Fruit fly (Drosophila melanogaster) whole organism, embryonic: Measurements from ENCODE around the gene CG5968.
A peak's percentile ranks its signal among the peaks of the same experiment; 100 is the strongest.

Source experiments
- Asciz ChIP-seq: fragments of 200-800 bp; sonication (Bioruptor generic); optimal IDR thresholded peaks from 2 replicates; lab custom pipeline; 2017; ENCODE audit warnings: missing biosample characterization, mild to moderate bottlenecking, missing genetic modification characterization, missing genetic modification reagents
- C15 ChIP-seq: fragments of 200-800 bp; sonication (Bioruptor generic); IDR thresholded peaks from 3 replicates; pipeline ENCODE4 v1.3.6; 2022; ENCODE audit warnings: missing biosample characterization, missing genetic modification characterization
- CG10654 ChIP-seq: fragments of 200-800 bp; sonication (Bioruptor generic); optimal IDR thresholded peaks from 2 replicates; lab custom pipeline; 2016; ENCODE audit warnings: missing biosample characterization, missing genetic modification characterization
- CG11504 ChIP-seq: fragments of 200-800 bp; sonication (Bioruptor generic); optimal IDR thresholded peaks from 3 replicates; lab custom pipeline; 2019; ENCODE audit warnings: missing biosample characterization, mild to moderate bottlenecking, missing genetic modification characterization, moderate library complexity
- CG12299 ChIP-seq: fragments of 200-800 bp; sonication (Bioruptor generic); optimal IDR thresholded peaks from 2 replicates; lab custom pipeline; 2018; ENCODE audit warnings: missing biosample characterization, mild to moderate bottlenecking, missing genetic modification characterization
- CG12942 ChIP-seq: fragments of 200-800 bp; sonication (Bioruptor generic); optimal IDR thresholded peaks from 3 replicates; lab custom pipeline; 2016; ENCODE audit warnings: missing biosample characterization, missing genetic modification characterization
- CG14050 ChIP-seq: fragments of 200-800 bp; sonication (Bioruptor generic); IDR thresholded peaks from 3 replicates; pipeline ENCODE4 v1.3.6; 2022; ENCODE audit warnings: missing biosample characterization, missing genetic modification characterization
- CG15601 ChIP-seq: fragments of 200-800 bp; sonication (Bioruptor generic); optimal IDR thresholded peaks from 3 replicates; lab custom pipeline; 2019; ENCODE audit warnings: missing biosample characterization, mild to moderate bottlenecking, missing genetic modification characterization, moderate library complexity
- CG1602 ChIP-seq: fragments of 200-800 bp; sonication (Bioruptor generic); optimal IDR thresholded peaks from 3 replicates; lab custom pipeline; 2016; ENCODE audit warnings: missing biosample characterization, missing genetic modification characterization
- CG16779 ChIP-seq: fragments of 200-800 bp; sonication (Bioruptor generic); IDR thresholded peaks from 2 replicates; pipeline ENCODE4 v1.3.6; 2022; ENCODE audit warnings: missing biosample characterization, missing genetic modification characterization
- CG17359 ChIP-seq: fragments of 200-800 bp; sonication (Bioruptor generic); optimal IDR thresholded peaks from 3 replicates; lab custom pipeline; 2018; ENCODE audit warnings: missing biosample characterization, mild to moderate bottlenecking, missing genetic modification characterization, moderate library complexity
- CG2678 ChIP-seq: fragments of 200-800 bp; sonication (Bioruptor generic); optimal IDR thresholded peaks from 3 replicates; lab custom pipeline; 2019; ENCODE audit warnings: missing biosample characterization, mild to moderate bottlenecking, missing genetic modification characterization, moderate library complexity
- CG3065 ChIP-seq: fragments of 200-800 bp; sonication (Bioruptor generic); optimal IDR thresholded peaks from 2 replicates; lab custom pipeline; 2016; ENCODE audit warnings: missing biosample characterization, missing genetic modification characterization
- CG32532 ChIP-seq: fragments of 200-800 bp; sonication (Bioruptor generic); IDR thresholded peaks from 2 replicates; pipeline ENCODE4 v1.3.6; 2022; ENCODE audit warnings: missing biosample characterization, missing genetic modification characterization
- CG4404 ChIP-seq: fragments of 200-800 bp; sonication (Bioruptor generic); IDR thresholded peaks from 2 replicates; pipeline ENCODE4 v1.3.6; 2022; ENCODE audit warnings: missing biosample characterization, missing genetic modification characterization
- CG7357 ChIP-seq: fragments of 200-800 bp; sonication (Bioruptor generic); IDR thresholded peaks from 3 replicates; pipeline ENCODE4 v1.3.6; 2022; ENCODE audit warnings: missing biosample characterization, missing genetic modification characterization
- CrebB ChIP-seq: fragments of 200-800 bp; sonication (Bioruptor generic); optimal IDR thresholded peaks from 3 replicates; lab custom pipeline; 2018; ENCODE audit warnings: missing biosample characterization, mild to moderate bottlenecking, missing genetic modification characterization
- Deaf1 ChIP-seq: fragments of 200-800 bp; optimal IDR thresholded peaks from 3 replicates; lab custom pipeline; 2019; ENCODE audit warnings: missing biosample characterization, mild to moderate bottlenecking, missing genetic modification characterization, moderate library complexity
- Dll ChIP-seq: fragments of 200-800 bp; sonication (Bioruptor generic); IDR thresholded peaks from 4 replicates; pipeline ENCODE4 v1.3.6; 2022; ENCODE audit warnings: missing biosample characterization, missing genetic modification characterization; ENCODE audit not compliant: partially characterized antibody
- Doc2 ChIP-seq: fragments of 200-800 bp; sonication (Bioruptor generic); IDR thresholded peaks from 2 replicates; pipeline ENCODE4 v1.3.6; 2022; ENCODE audit warnings: missing biosample characterization, missing genetic modification characterization
- Doc3 ChIP-seq: fragments of 200-800 bp; sonication (Bioruptor generic); IDR thresholded peaks from 3 replicates; pipeline ENCODE4 v1.3.6; 2022; ENCODE audit warnings: missing biosample characterization, missing genetic modification characterization; ENCODE audit not compliant: partially characterized antibody
- Dp ChIP-seq: fragments of 200-800 bp; sonication (Bioruptor generic); optimal IDR thresholded peaks from 2 replicates; lab custom pipeline; 2018; ENCODE audit warnings: missing biosample characterization, mild to moderate bottlenecking, missing genetic modification characterization, moderate library complexity
- E2f1 ChIP-seq: fragments of 200-800 bp; sonication (Bioruptor generic); IDR thresholded peaks from 2 replicates; pipeline ENCODE4 v1.3.6; 2022; ENCODE audit warnings: missing biosample characterization, missing genetic modification characterization
- Ets65A ChIP-seq: fragments of 200-800 bp; sonication (Bioruptor generic); peaks from one replicate; lab custom pipeline; 2016; ENCODE audit warnings: missing biosample characterization, missing genetic modification characterization
- Fer1 ChIP-seq: fragments of 200-800 bp; sonication (Bioruptor generic); optimal IDR thresholded peaks from 2 replicates; lab custom pipeline; 2017; ENCODE audit warnings: missing biosample characterization, mild to moderate bottlenecking, missing genetic modification characterization
- Hr39 ChIP-seq: fragments of >200 bp; optimal IDR thresholded peaks from 2 replicates; lab custom pipeline; 2017
- MESR4 ChIP-seq: fragments of 200-800 bp; sonication (Bioruptor generic); optimal IDR thresholded peaks from 2 replicates; lab custom pipeline; 2018; ENCODE audit warnings: missing biosample characterization, mild to moderate bottlenecking, missing genetic modification characterization, moderate library complexity
- NC2α ChIP-seq: fragments of 200-800 bp; sonication (Bioruptor generic); optimal IDR thresholded peaks from 2 replicates; lab custom pipeline; 2016; ENCODE audit warnings: missing biosample characterization, missing genetic modification characterization
- Ptx1 ChIP-seq: fragments of 200-800 bp; sonication (Bioruptor generic); IDR thresholded peaks from 2 replicates; pipeline ENCODE4 v1.3.6; 2022; ENCODE audit warnings: missing biosample characterization, missing genetic modification characterization
- Sox102F ChIP-seq: fragments of 200-800 bp; sonication (Bioruptor generic); optimal IDR thresholded peaks from 2 replicates; lab custom pipeline; 2018; ENCODE audit warnings: missing biosample characterization, mild to moderate bottlenecking, missing genetic modification characterization, moderate library complexity
- Spps ChIP-seq: fragments of 200-800 bp; sonication (Bioruptor generic); optimal IDR thresholded peaks from 2 replicates; lab custom pipeline; 2018; ENCODE audit warnings: missing biosample characterization, mild to moderate bottlenecking, missing genetic modification characterization
- Sry-δ ChIP-seq: fragments of 200-800 bp; sonication (Bioruptor generic); optimal IDR thresholded peaks from 2 replicates; lab custom pipeline; 2016; ENCODE audit warnings: missing biosample characterization, missing genetic modification characterization
- Taf1 ChIP-seq: fragments of 200-800 bp; sonication (Bioruptor generic); IDR thresholded peaks from 2 replicates; pipeline ENCODE4 v1.3.6; 2022; ENCODE audit warnings: missing biosample characterization, missing genetic modification characterization
- al ChIP-seq: fragments of 200-800 bp; sonication (Bioruptor generic); IDR thresholded peaks from 2 replicates; pipeline ENCODE4 v1.3.6; 2022; ENCODE audit warnings: missing biosample characterization, missing genetic modification characterization
- amos ChIP-seq: fragments of 200-800 bp; sonication (Bioruptor generic); IDR thresholded peaks from 2 replicates; pipeline ENCODE4 v1.3.6; 2022; ENCODE audit warnings: missing biosample characterization, missing genetic modification characterization; ENCODE audit not compliant: partially characterized antibody
- bigmax ChIP-seq: fragments of 200-800 bp; sonication (Bioruptor generic); optimal IDR thresholded peaks from 2 replicates; lab custom pipeline; 2018; ENCODE audit warnings: missing biosample characterization, mild to moderate bottlenecking, missing genetic modification characterization
- chm ChIP-seq: fragments of 200-800 bp; sonication (Bioruptor generic); IDR thresholded peaks from 2 replicates; pipeline ENCODE4 v1.3.6; 2022; ENCODE audit warnings: missing biosample characterization, missing genetic modification characterization
- disco-r ChIP-seq: fragments of 200-800 bp; sonication (Bioruptor generic); optimal IDR thresholded peaks from 2 replicates; lab custom pipeline; 2016; ENCODE audit warnings: missing biosample characterization, missing genetic modification characterization
- dpn ChIP-seq, 2 experiments: fragments of 200-800 bp; sonication (Bioruptor generic); optimal IDR thresholded peaks; 3 replicates each; lab custom pipeline; 2016; ENCODE audit warnings: missing biosample characterization in 2 of 2, missing genetic modification characterization in 2 of 2
- eyg ChIP-seq: fragments of 200-800 bp; sonication (Bioruptor generic); optimal IDR thresholded peaks from 3 replicates; lab custom pipeline; 2016; ENCODE audit warnings: missing biosample characterization, missing genetic modification characterization
- grau ChIP-seq: fragments of 200-800 bp; optimal IDR thresholded peaks from 3 replicates; lab custom pipeline; 2019; ENCODE audit warnings: missing biosample characterization, mild to moderate bottlenecking, missing genetic modification characterization, moderate library complexity
- ham ChIP-seq: fragments of 200-800 bp; sonication (Bioruptor generic); IDR thresholded peaks from 2 replicates; pipeline ENCODE4 v1.3.6; 2022; ENCODE audit warnings: missing biosample characterization, missing genetic modification characterization
- ken ChIP-seq: fragments of 200-800 bp; sonication (Bioruptor generic); IDR thresholded peaks from 3 replicates; pipeline ENCODE4 v1.3.6; 2022; ENCODE audit warnings: missing biosample characterization, missing genetic modification characterization
- klu ChIP-seq: fragments of 200-800 bp; sonication (Bioruptor generic); IDR thresholded peaks from 2 replicates; pipeline ENCODE4 v1.3.6; 2022; ENCODE audit warnings: missing biosample characterization, missing genetic modification characterization
- knrl ChIP-seq: fragments of 200-800 bp; sonication (Bioruptor generic); IDR thresholded peaks from 3 replicates; pipeline ENCODE4 v1.3.6; 2022; ENCODE audit warnings: missing biosample characterization, missing genetic modification characterization; ENCODE audit not compliant: partially characterized antibody
- maf-S ChIP-seq: fragments of 200-800 bp; sonication (Bioruptor generic); optimal IDR thresholded peaks from 2 replicates; lab custom pipeline; 2016; ENCODE audit warnings: missing biosample characterization, missing genetic modification characterization
- mld ChIP-seq: fragments of 200-800 bp; sonication (Bioruptor generic); IDR thresholded peaks from 3 replicates; pipeline ENCODE4 v1.3.6; 2022; ENCODE audit warnings: missing biosample characterization, missing genetic modification characterization; ENCODE audit not compliant: partially characterized antibody
- nmo ChIP-seq: fragments of 200-800 bp; sonication (Bioruptor generic); optimal IDR thresholded peaks from 2 replicates; lab custom pipeline; 2018; ENCODE audit warnings: missing biosample characterization, mild to moderate bottlenecking, missing genetic modification characterization, moderate library complexity
- sna ChIP-seq: fragments of 200-800 bp; sonication (Bioruptor generic); IDR thresholded peaks from 2 replicates; pipeline ENCODE4 v1.3.6; 2022; ENCODE audit warnings: missing biosample characterization, missing genetic modification characterization; ENCODE audit not compliant: partially characterized antibody
- vfl ChIP-seq: fragments of 200-800 bp; sonication (Bioruptor generic); optimal IDR thresholded peaks from 2 replicates; lab custom pipeline; 2016; ENCODE audit warnings: missing biosample characterization, missing genetic modification characterization

The CG5968 gene

dm6 chr2L:16597798-16598737 is 48.3 kb upstream of the CG5968 start (continued):
- TF ChIP-seq CG1602 (GFP tag; lab: Kevin White, UChicago) (peak; percentile 44), CG16779 (no peak), C15 (GFP tag; lab: Robert Waterston, UW) (no peak), vfl (no peak), CG4404 (GFP tag; lab: Robert Waterston, UW) (no peak), CG17359 (peak; percentile 39), Sox102F (peak; percentile 73), grau (peak; percentile 63), Ptx1 (GFP tag; lab: Robert Waterston, UW) (peak; percentile 48), nmo (GFP tag; lab: Kevin White, UChicago) (peak; percentile 81), eyg (GFP tag; lab: Kevin White, UChicago) (no peak), klu (no peak), maf-S (GFP tag; lab: Kevin White, UChicago) (peak; percentile 12), Spps (tag; lab: Kevin White, UChicago) (peak; percentile 33), Doc3 (GFP tag; lab: Robert Waterston, UW) (no peak), knrl (GFP tag; lab: Robert Waterston, UW) (no peak), E2f1 (GFP tag; lab: Robert Waterston, UW) (no peak), bigmax (GFP tag; lab: Kevin White, UChicago) (no peak), Ets65A (GFP tag; lab: Kevin White, UChicago) (peak; percentile 94), MESR4 (GFP tag; lab: Kevin White, UChicago) (no peak), CG32532 (GFP tag; lab: Robert Waterston, UW) (no peak), Hr39 (lab: Kevin White, UChicago) (no peak), Deaf1 (tag; lab: Kevin White, UChicago) (no peak), CG3065 (GFP tag; lab: Kevin White, UChicago) (peak; percentile 18), al (GFP tag; lab: Robert Waterston, UW) (no peak), disco-r (no peak), mld (GFP tag; lab: Robert Waterston, UW) (no peak), Asciz (GFP tag; lab: Kevin White, UChicago) (peak; percentile 11), Dll (GFP tag; lab: Robert Waterston, UW) (no peak), CG11504 (tag; lab: Kevin White, UChicago) (peak; percentile 78), CG7357 (no peak), chm (GFP tag; lab: Robert Waterston, UW) (no peak; the same call in 1 of the 2 replicates), sna (no peak), Fer1 (no peak), Taf1 (GFP tag; lab: Robert Waterston, UW) (no peak), ham (GFP tag; lab: Robert Waterston, UW) (no peak), CrebB (tag; lab: Kevin White, UChicago) (no peak), CG15601 (tag; lab: Kevin White, UChicago) (peak; percentile 80), Doc2 (GFP tag; lab: Robert Waterston, UW) (no peak), ken (GFP tag; lab: Robert Waterston, UW) (no peak), CG12299 (tag; lab: Kevin White, UChicago) (no peak), Dp (no peak), CG12942 (GFP tag; lab: Kevin White, UChicago) (no peak), amos (GFP tag; lab: Robert Waterston, UW) (no peak), CG14050 (no peak), dpn (GFP tag; optimal IDR thresholded peaks at IDR 0.05; lab: Kevin White, UChicago) (peak in 1 of 2 experiments; percentile 48), Sry-δ (peak; percentile 7), CG2678 (tag; lab: Kevin White, UChicago) (peak; percentile 59), CG10654 (GFP tag; lab: Kevin White, UChicago) (peak; percentile 2), NC2α (GFP tag; lab: Kevin White, UChicago) (peak; percentile 32)
